Worm (Caenorhabditis elegans) whole organism, L1 larva: ENCODE data around the gene xpo-1.

Experiments
- alr-1 ChIP-seq: fragments of 200-800 bp; sonication (Bioruptor generic); optimal IDR thresholded peaks from 2 replicates; lab custom pipeline; 2018; ENCODE audit warnings: borderline replicate concordance, mild to moderate bottlenecking, missing genetic modification characterization, missing compliant biosample characterization
- ama-1 ChIP-seq: fragments of 150-350 bp; optimal IDR thresholded peaks from 2 replicates; lab custom pipeline; 2014
- ceh-82 ChIP-seq, 3 experiments: fragments of 150-350 bp in 1 of 3; sonication (generic microtip) in 2 of 3; optimal IDR thresholded peaks; 2 replicates each; lab custom pipeline; 2014 to 2017; ENCODE audit warnings: missing biosample characterization in 3 of 3, missing genetic modification characterization in 3 of 3
- elt-3 ChIP-seq, 6 experiments: fragments of 150-350 bp in 1 of 6; sonication (generic microtip); optimal IDR thresholded peaks; 2 replicates each; lab custom pipeline; 2017 to 2018; ENCODE audit warnings: missing biosample characterization in 6 of 6, missing genetic modification characterization in 6 of 6, inconsistent platforms in 1 of 6
- isw-1 ChIP-seq: fragments of 200-800 bp; sonication (Bioruptor generic); IDR thresholded peaks from 2 replicates; pipeline ENCODE4 v1.3.6; 2022; ENCODE audit warnings: missing genetic modification characterization, missing compliant biosample characterization
- lin-13 ChIP-seq: fragments of 150-350 bp; optimal IDR thresholded peaks from 2 replicates; lab custom pipeline; 2014; ENCODE audit warnings: missing biosample characterization, missing genetic modification reagents, missing genetic modification characterization
- nhr-71 ChIP-seq: sonication (generic microtip); optimal IDR thresholded peaks from 2 replicates; lab custom pipeline; 2016; ENCODE audit warnings: mild to moderate bottlenecking, missing genetic modification characterization, moderate library complexity, missing compliant biosample characterization
- nhr-76 ChIP-seq: sonication (generic microtip); optimal IDR thresholded peaks from 2 replicates; lab custom pipeline; 2017; ENCODE audit warnings: missing biosample characterization, missing genetic modification characterization
- skn-1 ChIP-seq: fragments of 150-350 bp; optimal IDR thresholded peaks from 2 replicates; lab custom pipeline; 2014; ENCODE audit warnings: missing biosample characterization, missing genetic modification characterization
- tlp-1 ChIP-seq: fragments of 150-350 bp; optimal IDR thresholded peaks from 2 replicates; lab custom pipeline; 2014; ENCODE audit warnings: missing biosample characterization, missing genetic modification characterization
- ztf-11 ChIP-seq, 2 experiments: sonication (generic microtip); optimal IDR thresholded peaks; 2 replicates each; lab custom pipeline; 2016 to 2017; ENCODE audit warnings: missing genetic modification characterization in 2 of 2, missing biosample characterization in 1 of 2, missing compliant biosample characterization in 1 of 2
- ztf-4 ChIP-seq: fragments of 150-350 bp; optimal IDR thresholded peaks from 2 replicates; lab custom pipeline; 2014; ENCODE audit warnings: missing biosample characterization, missing genetic modification characterization

DNA sequence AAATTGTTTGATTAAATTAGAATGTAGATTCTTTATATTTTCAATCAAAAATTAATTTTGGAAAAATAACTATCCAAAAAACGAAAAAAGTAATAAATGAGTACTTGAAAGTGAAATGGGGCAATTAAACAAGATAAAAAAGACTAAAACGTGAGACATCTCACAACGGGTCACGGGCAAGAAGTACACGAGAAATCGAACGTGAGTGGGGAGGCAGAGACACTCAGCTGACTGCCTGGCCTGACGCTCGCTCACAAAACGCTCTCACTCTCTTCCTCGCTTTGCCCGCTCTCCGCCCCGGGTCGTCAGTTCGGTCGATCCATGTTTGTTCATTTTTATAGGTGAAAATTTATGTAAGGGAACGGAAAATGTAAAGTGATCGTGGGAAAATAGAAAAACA lies 43.4 kb downstream of the xpo-1 start:
- TF ChIP-seq lin-13 (no peak), ceh-82 (tag; optimal IDR thresholded peaks at IDR 0.05; lab: Kevin White, UChicago) (no peak), elt-3 (tag; optimal IDR thresholded peaks at IDR 0.05; lab: Kevin White, UChicago) (no peak), nhr-76 (no peak), skn-1 (tag; lab: Kevin White, UChicago) (no peak), ztf-4 (tag; lab: Kevin White, UChicago) (no peak), isw-1 (GFP tag; lab: Robert Waterston, UW) (no peak), tlp-1 (tag; lab: Kevin White, UChicago) (no peak), nhr-71 (tag; lab: Kevin White, UChicago) (peak; percentile 9), alr-1 (tag; lab: Kevin White, UChicago) (no peak), ztf-11 (tag; optimal IDR thresholded peaks at IDR 0.05; lab: Kevin White, UChicago) (no peak), ama-1 (lab: Kevin White, UChicago) (no peak)
